Worm (Caenorhabditis elegans) whole organism, dauer: ENCODE data around the gene abu-4.
"Not testable (repeated sequence)": the region's sequence is repeated elsewhere in the genome, so short reads cannot be mapped to it uniquely, and the experiment has no call there.

Experiments
- unc-62 ChIP-seq: sonication (generic microtip); optimal IDR thresholded peaks from 2 replicates; lab custom pipeline; 2017; ENCODE audit warnings: missing biosample characterization, missing genetic modification reagents, missing genetic modification characterization

The abu-4 gene

ce11 chrV:2264455-2264854 is 10.2 kb upstream of the abu-4 start, which contains the start of gene nhr-183:
Gene nhr-183, minus strand, starts transcription at chrV:2264634.
- TF ChIP-seq unc-62, result no peak

ce11 chrV:2264925-2265324 is 9.7 kb upstream of the abu-4 start:
- no peak for TF ChIP-seq unc-62

- TF ChIP-seq unc-62, result no peak
These were observed 7.7 kb upstream of the abu-4 start, which contains the start of gene nhr-275 for ce11 chrV:2266958-2267357. Gene nhr-275, minus strand, starts transcription at chrV:2267058.

ce11 chrV:2271750-2272149 is 2.9 kb upstream of the abu-4 start, which contains the start of gene Y5H2A.1:
Gene Y5H2A.1, minus strand, starts transcription at chrV:2271850.
- no peak for TF ChIP-seq unc-62

- TF ChIP-seq unc-62, result no peak
These were observed 2.6 kb downstream of the abu-4 start for ce11 chrV:2277260-2277659.

ce11 chrV:2278052-2278451 is 3.4 kb downstream of the abu-4 start, which contains the start of gene nhr-59:
Gene nhr-59, minus strand, starts transcription at chrV:2278265.
- TF ChIP-seq unc-62, result no peak

- no peak for TF ChIP-seq unc-62
These were observed 3.9 kb downstream of the abu-4 start, which contains the start of gene fbxa-137 for ce11 chrV:2278543-2278942. Gene fbxa-137, plus strand, starts transcription at chrV:2278816.

- TF ChIP-seq unc-62, result no peak
These were observed 6.9 kb downstream of the abu-4 start, which contains the start of gene nhr-228 for ce11 chrV:2281499-2281898. Gene nhr-228, plus strand, starts transcription at chrV:2281759.

- no peak for TF ChIP-seq unc-62
These were observed 10.5 kb downstream of the abu-4 start, which contains the start of gene nhr-227 for ce11 chrV:2285107-2285506. Gene nhr-227, plus strand, starts transcription at chrV:2285432.

- no peak for TF ChIP-seq unc-62
These were observed 15.7 kb downstream of the abu-4 start, which contains the start of gene nhr-225 for ce11 chrV:2290329-2290728. Gene nhr-225, minus strand, starts transcription at chrV:2290474.

ce11 chrV:2292240-2292639 is 17.6 kb downstream of the abu-4 start, which contains the start of gene nhr-115:
Gene nhr-115, plus strand, starts transcription at chrV:2292540.
- TF ChIP-seq unc-62, result no peak

ce11 chrV:2294577-2294976 is 19.9 kb downstream of the abu-4 start, which contains the start of gene nhr-226:
Gene nhr-226, plus strand, starts transcription at chrV:2294877.
- TF ChIP-seq unc-62, result no peak

- TF ChIP-seq unc-62, result no peak
These were observed 26.3 kb downstream of the abu-4 start, which contains the start of gene Y19D10B.8 for ce11 chrV:2300905-2301304. Gene Y19D10B.8, minus strand, starts transcription at chrV:2301005.

- TF ChIP-seq unc-62, result no peak
These were observed 29.1 kb downstream of the abu-4 start, which contains the start of gene irld-15 for ce11 chrV:2303775-2304174. Gene irld-15, minus strand, starts transcription at chrV:2303875.

ce11 chrV:2306383-2306782 is 31.7 kb downstream of the abu-4 start:
- TF ChIP-seq unc-62, result no peak

- TF ChIP-seq unc-62, result no peak
These were observed 33.6 kb downstream of the abu-4 start for ce11 chrV:2308246-2308645.

- TF ChIP-seq unc-62, result not testable (repeated sequence)
These were observed 46.4 kb downstream of the abu-4 start, which contains the start of gene Y19D10B.6 for ce11 chrV:2321001-2321400. Gene Y19D10B.6, minus strand, starts transcription at chrV:2321101.

ce11 chrV:2322466-2322865 is 47.8 kb downstream of the abu-4 start, which contains the start of gene pud-1.2:
Gene pud-1.2, minus strand, starts transcription at chrV:2322566.
- not testable (repeated sequence) for TF ChIP-seq unc-62
